Worm (Caenorhabditis elegans): ENCODE data around the gene Y37D8A.5.
A peak's percentile ranks its signal among the peaks of the same experiment; 100 is the strongest.

Gene Y37D8A.5

ce11 chrIII:12870060-12870696 lies 14.9 kb upstream of the Y37D8A.5 start, which contains the start of gene Y37D8A.6:
TSS of gene Y37D8A.6 (minus strand) at chrIII:12870297.
- TF ChIP-seq mab-5 (tag; optimal IDR thresholded peaks at IDR 0.05) (no peak), unc-120 (tag; optimal IDR thresholded peaks at IDR 0.05; ENCODE audit: poor library complexity, severe bottlenecking) (peak; percentile 3), ces-1 (GFP tag; optimal IDR thresholded peaks at IDR 0.05) (peak; percentile 17)

ce11 chrIII:12864648-12865047 lies 9.4 kb upstream of the Y37D8A.5 start, which contains the start of gene Y37D8A.8:
TSS of gene Y37D8A.8 (plus strand) at chrIII:12864948.
- TF ChIP-seq tbx-8 (GFP tag; optimal IDR thresholded peaks at IDR 0.05) = no peak

DNA sequence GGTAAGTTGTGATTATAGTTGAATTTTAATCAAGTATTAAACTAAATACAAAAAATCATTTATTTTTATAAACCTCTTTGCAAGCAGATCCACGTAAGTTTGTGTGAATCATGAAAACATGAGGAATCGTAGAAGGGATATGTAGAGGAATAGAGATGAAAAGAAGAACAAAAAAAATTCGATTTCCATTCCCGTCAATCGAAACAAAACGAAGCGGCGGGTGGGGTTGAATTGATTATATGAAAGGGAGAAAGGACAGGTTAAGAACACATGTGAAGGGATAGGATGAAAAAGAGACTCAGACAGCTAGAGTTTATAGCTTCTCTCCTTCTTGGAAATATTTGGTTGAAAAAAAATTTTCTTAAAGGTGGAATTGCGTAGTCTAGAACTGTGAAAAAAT lies 4.8 kb upstream of the Y37D8A.5 start:
- TF ChIP-seq snpc-4 (tag; optimal IDR thresholded peaks at IDR 0.05) (no peak), mep-1 (tag; optimal IDR thresholded peaks at IDR 0.05) (no peak), mab-5 (tag; optimal IDR thresholded peaks at IDR 0.05) (no peak), pha-4 (tag; optimal IDR thresholded peaks at IDR 0.05) (no peak), nhr-76 (tag; optimal IDR thresholded peaks at IDR 0.05) (no peak), sem-2 (GFP tag; optimal IDR thresholded peaks at IDR 0.05) (no peak), flh-1 (GFP tag; optimal IDR thresholded peaks at IDR 0.05) (no peak), ceh-83 (GFP tag; optimal IDR thresholded peaks at IDR 0.05) (no peak), elt-3 (tag; optimal IDR thresholded peaks at IDR 0.05) (no peak), mls-2 (tag; optimal IDR thresholded peaks at IDR 0.05) (no peak), ztf-11 (tag; optimal IDR thresholded peaks at IDR 0.05) (no peak), ceh-43 (GFP tag; optimal IDR thresholded peaks at IDR 0.05) (no peak), nhr-28 (tag; optimal IDR thresholded peaks at IDR 0.05) (no peak), ceh-39 (tag; optimal IDR thresholded peaks at IDR 0.05) (no peak), bed-3 (GFP tag; optimal IDR thresholded peaks at IDR 0.05) (no peak)

DNA sequence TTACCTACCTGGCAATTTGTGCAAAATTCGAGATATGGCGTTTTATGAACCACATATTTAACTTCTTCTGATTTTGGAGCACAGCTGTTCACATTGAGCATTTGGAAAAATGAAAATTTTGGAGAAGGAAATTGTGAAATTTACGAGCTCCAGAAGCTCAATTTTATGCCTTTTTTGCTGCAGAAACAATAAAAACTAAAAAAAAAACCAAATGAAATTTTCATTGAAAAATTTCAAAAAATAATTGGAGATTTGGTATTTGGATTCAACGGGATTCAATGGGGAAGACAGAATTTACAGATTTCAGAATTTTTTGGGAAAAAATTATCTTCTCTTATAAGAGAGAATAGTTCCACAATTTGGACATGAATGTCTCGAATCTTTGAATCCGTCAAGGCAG lies 1.3 kb upstream of the Y37D8A.5 start, which contains the start of gene Y37D8A.26:
Y37D8A.26 (minus strand) TSS at position 101 of the 400 bp plus-strand sequence.
- TF ChIP-seq sem-2 (GFP tag; optimal IDR thresholded peaks at IDR 0.05) (no peak), nhr-2 (tag; optimal IDR thresholded peaks at IDR 0.05) (no peak), hlh-1 (tag; optimal IDR thresholded peaks at IDR 0.05) (no peak), M03D4.4 (tag; optimal IDR thresholded peaks at IDR 0.05) (no peak), tbx-8 (GFP tag; optimal IDR thresholded peaks at IDR 0.05) (no peak), elt-3 (tag; optimal IDR thresholded peaks at IDR 0.05) (no peak), bed-3 (GFP tag; optimal IDR thresholded peaks at IDR 0.05) (no peak), mep-1 (tag; optimal IDR thresholded peaks at IDR 0.05) (no peak), ceh-39 (tag; optimal IDR thresholded peaks at IDR 0.05) (no peak), mls-2 (tag; optimal IDR thresholded peaks at IDR 0.05) (no peak), unc-120 (tag; optimal IDR thresholded peaks at IDR 0.05; ENCODE audit: poor library complexity, severe bottlenecking) (no peak), lsy-2 (tag; optimal IDR thresholded peaks at IDR 0.05) (no peak), elt-1 (tag; optimal IDR thresholded peaks at IDR 0.05; ENCODE audit: borderline replicate concordance, insufficient read depth) (no peak), ham-2 (GFP tag; optimal IDR thresholded peaks at IDR 0.05) (no peak), pha-4 (tag; optimal IDR thresholded peaks at IDR 0.05) (no peak), ces-1 (GFP tag; optimal IDR thresholded peaks at IDR 0.05) (no peak), ztf-11 (tag; optimal IDR thresholded peaks at IDR 0.05) (no peak)

DNA sequence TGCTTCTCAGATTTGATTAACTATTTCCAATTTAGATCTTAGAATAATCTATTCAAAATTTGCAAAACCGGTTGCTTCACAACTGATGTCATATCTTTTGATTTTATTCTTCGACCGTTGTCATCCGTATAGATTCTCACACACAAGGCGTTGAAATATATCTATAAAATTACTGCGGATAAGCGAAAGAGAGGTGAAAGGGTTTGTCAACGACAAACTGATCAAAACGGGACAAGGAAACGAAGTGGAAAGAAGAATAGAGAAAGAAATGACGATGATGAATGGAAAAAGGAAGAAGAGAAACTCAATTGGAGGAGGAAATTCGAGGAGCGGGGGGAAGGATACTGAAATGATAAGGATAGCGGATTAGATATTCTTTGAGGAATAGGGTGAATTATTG lies 4.3 kb downstream of the Y37D8A.5 start:
- TF ChIP-seq unc-62 (GFP tag; optimal IDR thresholded peaks at IDR 0.05) = peak; percentile 36
- peak; percentile 61 for TF ChIP-seq nhr-237 (tag; optimal IDR thresholded peaks at IDR 0.05)
- TF ChIP-seq M03D4.4 (tag; optimal IDR thresholded peaks at IDR 0.05) = no peak
- peak; percentile 34 for TF ChIP-seq blmp-1 (tag; optimal IDR thresholded peaks at IDR 0.05)
- peak; percentile 15 for TF ChIP-seq elt-3 (tag; optimal IDR thresholded peaks at IDR 0.05)
- TF ChIP-seq sem-2 (GFP tag; optimal IDR thresholded peaks at IDR 0.05) = no peak
- no peak for TF ChIP-seq tbx-8 (GFP tag; optimal IDR thresholded peaks at IDR 0.05)
- TF ChIP-seq unc-39 (tag; optimal IDR thresholded peaks at IDR 0.05) = no peak

ce11 chrIII:12849691-12850090 lies 5.6 kb downstream of the Y37D8A.5 start:
- no peak for TF ChIP-seq nhr-12 (tag; optimal IDR thresholded peaks at IDR 0.05)
- TF ChIP-seq nhr-2 (tag; optimal IDR thresholded peaks at IDR 0.05) = no peak
- no peak for TF ChIP-seq blmp-1 (tag; optimal IDR thresholded peaks at IDR 0.05)
- TF ChIP-seq elt-1 (tag; optimal IDR thresholded peaks at IDR 0.05; ENCODE audit: borderline replicate concordance, insufficient read depth) = no peak
- no peak for TF ChIP-seq ztf-11 (tag; optimal IDR thresholded peaks at IDR 0.05)
- TF ChIP-seq ces-1 (GFP tag; optimal IDR thresholded peaks at IDR 0.05) = no peak
- no peak for TF ChIP-seq zip-8 (tag; optimal IDR thresholded peaks at IDR 0.05)
- no peak for TF ChIP-seq mls-2 (tag; optimal IDR thresholded peaks at IDR 0.05)
- TF ChIP-seq ham-2 (GFP tag; optimal IDR thresholded peaks at IDR 0.05) = no peak
- no peak for TF ChIP-seq nhr-76 (tag; optimal IDR thresholded peaks at IDR 0.05)
- no peak for TF ChIP-seq elt-3 (tag; optimal IDR thresholded peaks at IDR 0.05)
- no peak for TF ChIP-seq unc-39 (tag; optimal IDR thresholded peaks at IDR 0.05)
- no peak for TF ChIP-seq unc-62 (GFP tag; optimal IDR thresholded peaks at IDR 0.05)
- no peak for TF ChIP-seq sptf-1 (tag; optimal IDR thresholded peaks at IDR 0.05)
- TF ChIP-seq M03D4.4 (tag; optimal IDR thresholded peaks at IDR 0.05) = no peak
- no peak for TF ChIP-seq flh-1 (GFP tag; optimal IDR thresholded peaks at IDR 0.05)
- TF ChIP-seq mab-5 (tag; optimal IDR thresholded peaks at IDR 0.05) = no peak
- no peak for TF ChIP-seq pha-4 (tag; optimal IDR thresholded peaks at IDR 0.05)
- no peak for TF ChIP-seq snpc-4 (tag; optimal IDR thresholded peaks at IDR 0.05)
- TF ChIP-seq cnd-1 (tag; optimal IDR thresholded peaks at IDR 0.05) = no peak

Measured in whole organism, mixed stage, embryonic.